Worm (Caenorhabditis elegans) whole organism, L4 larva: ENCODE results near the gene tbc-20.

ENCODE experiments used
- Y48G9A.11 ChIP-seq: fragments of 200-800 bp; sonication (Bioruptor generic); IDR thresholded peaks from 2 replicates; pipeline ENCODE4 v1.3.6; 2022; ENCODE audit warnings: missing genetic modification reagents, missing genetic modification characterization, missing compliant biosample characterization
- aha-1 ChIP-seq: fragments of 150-350 bp; peaks from one replicate; lab custom pipeline; 2014; ENCODE audit warnings: missing biosample characterization, missing genetic modification characterization
- ama-1 ChIP-seq: fragments of 150-350 bp; optimal IDR thresholded peaks from 2 replicates; lab custom pipeline; 2014; ENCODE audit warnings: inconsistent platforms, mixed read lengths
- ceh-32 ChIP-seq: sonication (generic microtip); optimal IDR thresholded peaks from 2 replicates; lab custom pipeline; 2016; ENCODE audit warnings: mild to moderate bottlenecking, missing genetic modification characterization, missing compliant biosample characterization; ENCODE audit not compliant: poor library complexity
- ces-1 ChIP-seq: fragments of 150-350 bp; sonication (generic microtip); optimal IDR thresholded peaks from 4 replicates; lab custom pipeline; 2014; ENCODE audit warnings: missing biosample characterization, missing genetic modification reagents, missing genetic modification characterization
- daf-16 ChIP-seq, 3 experiments: sonication (generic microtip); optimal IDR thresholded peaks; 2 replicates each; lab custom pipeline; 2016 to 2017; ENCODE audit warnings: missing genetic modification characterization in 3 of 3, missing genetic modification reagents in 3 of 3, mild to moderate bottlenecking in 2 of 3, missing compliant biosample characterization in 2 of 3, missing biosample characterization in 1 of 3, moderate library complexity in 1 of 3
- dmd-6 ChIP-seq: fragments of 200-800 bp; sonication (Bioruptor generic); IDR thresholded peaks from 2 replicates; pipeline ENCODE4 v1.3.6; 2022; ENCODE audit warnings: missing genetic modification reagents, missing genetic modification characterization, missing compliant biosample characterization
- dmd-8 ChIP-seq: fragments of 200-800 bp; sonication (Bioruptor generic); IDR thresholded peaks from 2 replicates; pipeline ENCODE4 v1.3.6; 2022; ENCODE audit warnings: missing genetic modification characterization, missing compliant biosample characterization
- dpl-1 ChIP-seq: fragments of 150-350 bp; optimal IDR thresholded peaks from 2 replicates; lab custom pipeline; 2014; ENCODE audit warnings: missing biosample characterization, missing genetic modification reagents, missing genetic modification characterization
- duxl-1 ChIP-seq: sonication (generic microtip); optimal IDR thresholded peaks from 2 replicates; lab custom pipeline; 2016; ENCODE audit warnings: mild to moderate bottlenecking, missing genetic modification characterization, moderate library complexity, missing compliant biosample characterization; ENCODE audit not compliant: poor library complexity
- dve-1 ChIP-seq: sonication (generic microtip); optimal IDR thresholded peaks from 2 replicates; lab custom pipeline; 2017; ENCODE audit warnings: antibody characterized with exemption, mild to moderate bottlenecking, missing genetic modification characterization, missing compliant biosample characterization; ENCODE audit not compliant: insufficient read depth
- egl-27 ChIP-seq: sonication (generic microtip); optimal IDR thresholded peaks from 3 replicates; lab custom pipeline; 2017; ENCODE audit warnings: missing biosample characterization, missing genetic modification reagents, missing genetic modification characterization
- egl-43 ChIP-seq: fragments of 200-800 bp; sonication (Bioruptor generic); IDR thresholded peaks from 2 replicates; pipeline ENCODE4 v1.3.6; 2022; ENCODE audit warnings: missing genetic modification reagents, missing genetic modification characterization, missing compliant biosample characterization
- hif-1 ChIP-seq, 2 experiments: sonication (generic microtip); optimal IDR thresholded peaks; 2 replicates each; lab custom pipeline; 2016 to 2017; ENCODE audit warnings: missing compliant biosample characterization in 2 of 2, missing genetic modification characterization in 2 of 2, missing genetic modification reagents in 2 of 2, missing genotype in 2 of 2, mild to moderate bottlenecking in 1 of 2
- hlh-11 ChIP-seq: fragments of 200-800 bp; sonication (Bioruptor generic); optimal IDR thresholded peaks from 2 replicates; lab custom pipeline; 2018; ENCODE audit warnings: mild to moderate bottlenecking, missing genetic modification characterization, missing compliant biosample characterization
- hlh-30 ChIP-seq: sonication (generic microtip); optimal IDR thresholded peaks from 2 replicates; lab custom pipeline; 2017; ENCODE audit warnings: antibody characterized with exemption, mild to moderate bottlenecking, missing genetic modification characterization, missing compliant biosample characterization; ENCODE audit not compliant: insufficient read depth
- lin-13 ChIP-seq: fragments of 150-350 bp; optimal IDR thresholded peaks from 2 replicates; lab custom pipeline; 2014; ENCODE audit warnings: missing biosample characterization, missing genetic modification reagents, missing genetic modification characterization
- lir-3 ChIP-seq: sonication (generic microtip); optimal IDR thresholded peaks from 2 replicates; lab custom pipeline; 2016; ENCODE audit warnings: mild to moderate bottlenecking, missing genetic modification characterization, missing compliant biosample characterization
- madf-5 ChIP-seq, 2 experiments: fragments of 200-800 bp; sonication (Bioruptor generic); IDR thresholded peaks; 2 replicates each; pipeline ENCODE4 v1.3.6; 2022; ENCODE audit warnings: missing compliant biosample characterization in 2 of 2, missing genetic modification characterization in 2 of 2
- mep-1 ChIP-seq: fragments of 150-350 bp; sonication (generic microtip); optimal IDR thresholded peaks from 3 replicates; lab custom pipeline; 2014; ENCODE audit warnings: missing biosample characterization, missing genetic modification characterization
- nhr-102 ChIP-seq: sonication (generic microtip); optimal IDR thresholded peaks from 2 replicates; lab custom pipeline; 2016; ENCODE audit warnings: mild to moderate bottlenecking, missing genetic modification characterization, moderate library complexity, missing compliant biosample characterization
- nhr-111 ChIP-seq: fragments of 200-800 bp; sonication (Bioruptor generic); optimal IDR thresholded peaks from 2 replicates; lab custom pipeline; 2018; ENCODE audit warnings: mild to moderate bottlenecking, missing genetic modification characterization, missing compliant biosample characterization
- nhr-28 ChIP-seq: fragments of 150-350 bp; optimal IDR thresholded peaks from 2 replicates; lab custom pipeline; 2014; ENCODE audit warnings: missing biosample characterization, missing genetic modification characterization
- nhr-41 ChIP-seq: fragments of 200-800 bp; sonication (Bioruptor generic); IDR thresholded peaks from 2 replicates; pipeline ENCODE4 v1.3.6; 2022; ENCODE audit warnings: missing genetic modification reagents, missing genetic modification characterization, missing compliant biosample characterization
- nhr-42 ChIP-seq: fragments of 200-800 bp; sonication (Bioruptor generic); IDR thresholded peaks from 2 replicates; pipeline ENCODE4 v1.3.6; 2022; ENCODE audit warnings: missing genetic modification characterization, missing compliant biosample characterization
- nhr-6 ChIP-seq: fragments of 150-350 bp; optimal IDR thresholded peaks from 2 replicates; lab custom pipeline; 2014; ENCODE audit warnings: missing biosample characterization, missing genetic modification characterization
- nhr-77 ChIP-seq: fragments of 150-350 bp; optimal IDR thresholded peaks from 2 replicates; lab custom pipeline; 2014; ENCODE audit warnings: missing biosample characterization, missing genetic modification characterization
- pha-4 ChIP-seq, 2 experiments: fragments of 150-350 bp in 1 of 2; fragments of 200-800 bp in 1 of 2; sonication (Bioruptor generic) in 1 of 2; IDR thresholded peaks in 1 of 2; optimal IDR thresholded peaks in 1 of 2; 2 replicates each; pipeline versions ENCODE4 v1.3.6 to Lab custom; 2014 to 2022; ENCODE audit warnings: missing genetic modification characterization in 2 of 2, missing genetic modification reagents in 2 of 2, missing biosample characterization in 1 of 2, missing compliant biosample characterization in 1 of 2
- php-3 ChIP-seq: fragments of 200-800 bp; sonication (Bioruptor generic); IDR thresholded peaks from 2 replicates; pipeline ENCODE4 v1.3.6; 2022; ENCODE audit warnings: missing genetic modification reagents, missing genetic modification characterization, missing compliant biosample characterization
- pqm-1 ChIP-seq: sonication (generic microtip); optimal IDR thresholded peaks from 2 replicates; lab custom pipeline; 2017; ENCODE audit warnings: missing biosample characterization, missing genetic modification characterization
- unc-130 ChIP-seq: sonication (generic microtip); optimal IDR thresholded peaks from 2 replicates; lab custom pipeline; 2016; ENCODE audit warnings: missing genetic modification reagents, missing genetic modification characterization, missing compliant biosample characterization
- unc-62 ChIP-seq, 3 experiments: fragments of 150-350 bp in 1 of 3; sonication (generic microtip); optimal IDR thresholded peaks in 2 of 3; peaks in 1 of 3; 1 replicate in 1 of 3; 2 replicates in 2 of 3; lab custom pipeline; 2014 to 2017; ENCODE audit warnings: missing biosample characterization in 3 of 3, missing genetic modification characterization in 3 of 3, missing genetic modification reagents in 3 of 3, missing genotype in 1 of 3

The tbc-20 gene

ce11 chrII:14811472-14811871, 13.2 kb downstream of the tbc-20 start (continued):
- TF ChIP-seq egl-27 (tag; lab: Kevin White, UChicago) (no peak), duxl-1 (tag; lab: Kevin White, UChicago) (peak; percentile 1), pqm-1 (peak; percentile 30), dpl-1 (GFP tag; lab: Kevin White, UChicago) (peak; percentile 4), nhr-28 (tag; lab: Kevin White, UChicago) (peak; percentile 98), dmd-6 (GFP tag; lab: Robert Waterston, UW) (peak; percentile 71), hlh-30 (tag; lab: Kevin White, UChicago) (peak; percentile 28), pha-4 (GFP tag; IDR thresholded peaks at IDR 0.05; lab: Robert Waterston, UW) (peak; percentile 66; the same call in 1 of the 2 replicates), pha-4 (tag; optimal IDR thresholded peaks at IDR 0.05; lab: Kevin White, UChicago) (peak; percentile 24), nhr-6 (tag; lab: Kevin White, UChicago) (peak; percentile 64), egl-43 (no peak), hlh-11 (tag; lab: Kevin White, UChicago) (peak; percentile 79), lin-13 (GFP tag; lab: Kevin White, UChicago) (peak; percentile 20), nhr-42 (GFP tag; lab: Robert Waterston, UW) (0 out of 2 replicates have a peak, but pooled peaks have one; percentile 4), lir-3 (tag; lab: Kevin White, UChicago) (no peak), dve-1 (tag; lab: Kevin White, UChicago) (peak; percentile 87), daf-16 (GFP tag; optimal IDR thresholded peaks at IDR 0.05; lab: Kevin White, UChicago) (no peak), daf-16 (tag; optimal IDR thresholded peaks at IDR 0.05; lab: Kevin White, UChicago) (peak; percentile 77), mep-1 (tag; lab: Kevin White, UChicago) (peak; percentile 37)
- TF ChIP-seq, all 104 proteins: peak for 21

ce11 chrII:14812231-14812630, 14.0 kb downstream of the tbc-20 start, which contains the start of gene osta-3:
Gene osta-3 (plus strand): TSS chrII:14812531.
- TF ChIP-seq unc-130 (GFP tag; lab: Kevin White, UChicago) (no peak), pha-4 (GFP tag; IDR thresholded peaks at IDR 0.05; lab: Robert Waterston, UW) (no peak), pha-4 (tag; optimal IDR thresholded peaks at IDR 0.05; lab: Kevin White, UChicago) (peak; percentile 14), nhr-77 (tag; lab: Kevin White, UChicago) (no peak), nhr-111 (no peak)
- TF ChIP-seq, all 104 proteins: peak for 1

- TF ChIP-seq dve-1 (tag; lab: Kevin White, UChicago) (peak; percentile 71), nhr-41 (GFP tag; lab: Robert Waterston, UW) (peak; percentile 86; the same call in 1 of the 2 replicates), dmd-8 (no peak), nhr-102 (tag; lab: Kevin White, UChicago) (peak; percentile 11), ces-1 (GFP tag; lab: Kevin White, UChicago) (no peak), pqm-1 (peak; percentile 76), nhr-28 (tag; lab: Kevin White, UChicago) (peak; percentile 89), egl-43 (no peak), php-3 (peak; percentile 84), daf-16 (GFP tag; optimal IDR thresholded peaks at IDR 0.05; lab: Kevin White, UChicago) (no peak), daf-16 (tag; optimal IDR thresholded peaks at IDR 0.05; lab: Kevin White, UChicago) (peak; percentile 70), hlh-11 (tag; lab: Kevin White, UChicago) (peak; percentile 73), ceh-32 (tag; lab: Kevin White, UChicago) (no peak), ama-1 (lab: Kevin White, UChicago) (no peak), dmd-6 (GFP tag; lab: Robert Waterston, UW) (peak; percentile 91), madf-5 (GFP tag; IDR thresholded peaks at IDR 0.05; lab: Robert Waterston, UW) (no peak), nhr-77 (tag; lab: Kevin White, UChicago) (peak; percentile 97)
Measured at ce11 chrII:14812661-14813060, 14.4 kb downstream of the tbc-20 start.

- TF ChIP-seq aha-1 (tag; lab: Kevin White, UChicago) (peak; percentile 9), hif-1 (tag; optimal IDR thresholded peaks at IDR 0.05; lab: Kevin White, UChicago) (no peak), dve-1 (tag; lab: Kevin White, UChicago) (no peak), unc-62 (GFP tag; optimal IDR thresholded peaks at IDR 0.05 in 1 of 2; lab: Kevin White, UChicago) (no peak), unc-62 (tag; optimal IDR thresholded peaks at IDR 0.05; lab: Kevin White, UChicago) (no peak), Y48G9A.11 (GFP tag; lab: Robert Waterston, UW) (peak; percentile 91)
Measured at ce11 chrII:14813106-14813505, 14.8 kb downstream of the tbc-20 start.
